Worm (Caenorhabditis elegans): ENCODE results near the gene K07C11.10.

ce11 chrV:8253946-8254345 is 27.2 kb upstream of the K07C11.10 start:
- TF ChIP-seq lsy-12 (tag; optimal IDR thresholded peaks at IDR 0.05) (no peak), nhr-76 (tag; optimal IDR thresholded peaks at IDR 0.05) (no peak), elt-2 (tag; optimal IDR thresholded peaks at IDR 0.05) (no peak), nhr-11 (tag; optimal IDR thresholded peaks at IDR 0.05) (no peak)

Data from whole organism, L3 larva.